Worm (Caenorhabditis elegans) whole organism, L3 larva: ENCODE measurements around the gene Y67H2A.10.

Experiments
- R02D3.7 ChIP-seq: fragments of 150-350 bp; optimal IDR thresholded peaks from 2 replicates; lab custom pipeline; 2014; ENCODE audit warnings: missing biosample characterization, missing genetic modification characterization
- ZK546.5 ChIP-seq: sonication (generic microtip); optimal IDR thresholded peaks from 2 replicates; lab custom pipeline; 2017; ENCODE audit warnings: missing biosample characterization, missing genetic modification characterization
- ama-1 ChIP-seq: fragments of 150-350 bp; optimal IDR thresholded peaks from 2 replicates; lab custom pipeline; 2018
- ceh-16 ChIP-seq: sonication (generic microtip); optimal IDR thresholded peaks from 2 replicates; lab custom pipeline; 2017; ENCODE audit warnings: missing biosample characterization, missing genetic modification characterization
- ceh-28 ChIP-seq: fragments of 150-350 bp; optimal IDR thresholded peaks from 2 replicates; lab custom pipeline; 2014; ENCODE audit warnings: missing biosample characterization, missing genetic modification reagents, missing genetic modification characterization
- ceh-82 ChIP-seq: fragments of 150-350 bp; optimal IDR thresholded peaks from 2 replicates; lab custom pipeline; 2014; ENCODE audit warnings: missing biosample characterization, missing genetic modification characterization
- egl-27 ChIP-seq: sonication (generic microtip); optimal IDR thresholded peaks from 4 replicates; lab custom pipeline; 2017; ENCODE audit warnings: missing biosample characterization, missing genetic modification reagents, missing genetic modification characterization
- egl-5 ChIP-seq: fragments of 150-350 bp; optimal IDR thresholded peaks from 2 replicates; lab custom pipeline; 2017; ENCODE audit warnings: missing biosample characterization, missing genetic modification reagents, missing genetic modification characterization, inconsistent platforms
- elt-2 ChIP-seq: sonication (generic microtip); optimal IDR thresholded peaks from 2 replicates; lab custom pipeline; 2016; ENCODE audit warnings: missing genetic modification reagents, mild to moderate bottlenecking, missing genetic modification characterization, missing compliant biosample characterization
- elt-3 ChIP-seq, 3 experiments: fragments of 150-350 bp in 1 of 3; sonication (generic microtip) in 2 of 3; optimal IDR thresholded peaks; 2 replicates in 2 of 3; 4 replicates in 1 of 3; lab custom pipeline; 2014 to 2017; ENCODE audit warnings: missing biosample characterization in 3 of 3, missing genetic modification characterization in 3 of 3
- eor-1 ChIP-seq, 2 experiments: fragments of 150-350 bp; optimal IDR thresholded peaks; 2 replicates each; lab custom pipeline; 2014 to 2018; ENCODE audit warnings: missing biosample characterization in 2 of 2, missing genetic modification characterization in 2 of 2
- fkh-10 ChIP-seq: sonication (generic microtip); optimal IDR thresholded peaks from 2 replicates; lab custom pipeline; 2017; ENCODE audit warnings: missing biosample characterization, missing genetic modification reagents, missing genetic modification characterization
- fos-1 ChIP-seq: fragments of 150-350 bp; optimal IDR thresholded peaks from 2 replicates; lab custom pipeline; 2014; ENCODE audit warnings: missing biosample characterization, missing genetic modification characterization
- hmg-11 ChIP-seq: sonication (generic microtip); optimal IDR thresholded peaks from 2 replicates; lab custom pipeline; 2016; ENCODE audit warnings: missing genetic modification characterization, missing compliant biosample characterization
- jun-1 ChIP-seq: fragments of 150-350 bp; optimal IDR thresholded peaks from 2 replicates; lab custom pipeline; 2014; ENCODE audit warnings: missing biosample characterization, missing genetic modification reagents, missing genetic modification characterization
- lin-15B ChIP-seq: fragments of 150-350 bp; optimal IDR thresholded peaks from 2 replicates; lab custom pipeline; 2014; ENCODE audit warnings: missing biosample characterization, missing genetic modification characterization
- lin-39 ChIP-seq: fragments of 150-350 bp; optimal IDR thresholded peaks from 2 replicates; lab custom pipeline; 2018; ENCODE audit warnings: missing biosample characterization, missing genetic modification reagents, missing genetic modification characterization
- lsy-12 ChIP-seq: sonication (generic microtip); optimal IDR thresholded peaks from 2 replicates; lab custom pipeline; 2016; ENCODE audit warnings: mild to moderate bottlenecking, missing genetic modification characterization, missing compliant biosample characterization
- mdl-1 ChIP-seq: fragments of 150-350 bp; optimal IDR thresholded peaks from 2 replicates; lab custom pipeline; 2014; ENCODE audit warnings: missing biosample characterization, missing genetic modification characterization
- nfya-1 ChIP-seq: sonication (generic microtip); optimal IDR thresholded peaks from 2 replicates; lab custom pipeline; 2017; ENCODE audit warnings: missing genetic modification characterization, mild to moderate bottlenecking, missing compliant biosample characterization, antibody characterized with exemption, moderate library complexity; ENCODE audit not compliant: insufficient read depth
- nhr-11 ChIP-seq: fragments of 150-350 bp; optimal IDR thresholded peaks from 2 replicates; lab custom pipeline; 2014; ENCODE audit warnings: missing biosample characterization, missing genetic modification characterization
- nhr-12 ChIP-seq: fragments of 150-350 bp; optimal IDR thresholded peaks from 2 replicates; lab custom pipeline; 2014; ENCODE audit warnings: missing biosample characterization, missing genetic modification characterization
- nhr-23 ChIP-seq: fragments of 150-350 bp; optimal IDR thresholded peaks from 2 replicates; lab custom pipeline; 2014; ENCODE audit warnings: missing biosample characterization, missing genetic modification reagents, missing genetic modification characterization
- nhr-25 ChIP-seq: sonication (generic microtip); optimal IDR thresholded peaks from 2 replicates; lab custom pipeline; 2017; ENCODE audit warnings: missing biosample characterization, missing genetic modification characterization
- nhr-28 ChIP-seq: fragments of 150-350 bp; optimal IDR thresholded peaks from 2 replicates; lab custom pipeline; 2014; ENCODE audit warnings: missing biosample characterization, missing genetic modification characterization
- nhr-43 ChIP-seq: sonication (generic microtip); optimal IDR thresholded peaks from 2 replicates; lab custom pipeline; 2016; ENCODE audit warnings: mild to moderate bottlenecking, missing genetic modification characterization, missing compliant biosample characterization; ENCODE audit not compliant: poor library complexity, severe bottlenecking
- nhr-67 ChIP-seq: fragments of 150-350 bp; optimal IDR thresholded peaks from 2 replicates; lab custom pipeline; 2014; ENCODE audit warnings: missing biosample characterization, missing genetic modification characterization
- nhr-76 ChIP-seq: fragments of 150-350 bp; sonication (generic microtip); optimal IDR thresholded peaks from 5 replicates; lab custom pipeline; 2014; ENCODE audit warnings: missing biosample characterization, missing genetic modification characterization
- nhr-77 ChIP-seq: fragments of 150-350 bp; optimal IDR thresholded peaks from 2 replicates; lab custom pipeline; 2014; ENCODE audit warnings: missing biosample characterization, missing genetic modification characterization
- pha-4 ChIP-seq: fragments of 150-350 bp; optimal IDR thresholded peaks from 2 replicates; lab custom pipeline; 2014; ENCODE audit warnings: missing biosample characterization, missing genetic modification reagents, missing genetic modification characterization
- pqm-1 ChIP-seq: fragments of 150-350 bp; optimal IDR thresholded peaks from 2 replicates; lab custom pipeline; 2017; ENCODE audit warnings: missing biosample characterization, missing genetic modification characterization, inconsistent platforms
- sea-2 ChIP-seq: fragments of 150-350 bp; sonication (generic microtip); optimal IDR thresholded peaks from 4 replicates; lab custom pipeline; 2014; ENCODE audit warnings: missing biosample characterization, missing genetic modification reagents, missing genetic modification characterization
- skn-1 ChIP-seq: fragments of 150-350 bp; optimal IDR thresholded peaks from 2 replicates; lab custom pipeline; 2014; ENCODE audit warnings: missing biosample characterization, missing genetic modification characterization
- snpc-4 ChIP-seq: fragments of 150-350 bp; optimal IDR thresholded peaks from 2 replicates; lab custom pipeline; 2014; ENCODE audit warnings: missing biosample characterization, missing genetic modification characterization
- tbx-2 ChIP-seq: sonication (generic microtip); optimal IDR thresholded peaks from 2 replicates; lab custom pipeline; 2016; ENCODE audit warnings: mild to moderate bottlenecking, missing genetic modification characterization, missing compliant biosample characterization
- unc-39 ChIP-seq: sonication (generic microtip); optimal IDR thresholded peaks from 4 replicates; lab custom pipeline; 2017; ENCODE audit warnings: missing biosample characterization, missing genetic modification characterization
- unc-62 ChIP-seq: fragments of 150-350 bp; sonication (generic microtip); optimal IDR thresholded peaks from 4 replicates; lab custom pipeline; 2014; ENCODE audit warnings: missing biosample characterization, missing genetic modification reagents, missing genetic modification characterization
- zag-1 ChIP-seq: fragments of 150-350 bp; optimal IDR thresholded peaks from 2 replicates; lab custom pipeline; 2014; ENCODE audit warnings: missing biosample characterization, missing genetic modification characterization
- ztf-11 ChIP-seq: fragments of 150-350 bp; optimal IDR thresholded peaks from 2 replicates; lab custom pipeline; 2014; ENCODE audit warnings: missing biosample characterization, missing genetic modification characterization

The Y67H2A.10 gene

ce11 chrIV:13323823-13324359 lies 34.6 kb upstream of the Y67H2A.10 start, which contains the start of gene fat-2:
fat-2 (plus strand) TSS chrIV:13323873.
- TF ChIP-seq nhr-77 (tag; lab: Kevin White, UChicago) = no peak
- TF ChIP-seq ama-1 (lab: Kevin White, UChicago) = no peak
- TF ChIP-seq, all 47 proteins: peak for 0

- no peak for TF ChIP-seq zag-1 (tag; lab: Kevin White, UChicago)
- TF ChIP-seq ztf-11 = no peak
- peak; percentile 88 for TF ChIP-seq unc-62 (GFP tag; lab: Kevin White, UChicago)
- TF ChIP-seq nhr-25 (tag; lab: Kevin White, UChicago) = peak; percentile 62
- TF ChIP-seq nhr-76 (tag; lab: Kevin White, UChicago) = peak; percentile 34
- peak; percentile 17 for TF ChIP-seq egl-27 (tag; lab: Kevin White, UChicago)
- TF ChIP-seq hmg-11 = peak; percentile 48
- peak; percentile 95 for TF ChIP-seq nhr-23
- TF ChIP-seq fos-1 (tag; lab: Kevin White, UChicago) = peak; percentile 46
- peak; percentile 71 for TF ChIP-seq ceh-28
- no peak for TF ChIP-seq nhr-67
- peak; percentile 97 for TF ChIP-seq elt-2 (tag; lab: Kevin White, UChicago)
- no peak for TF ChIP-seq nhr-12 (tag; lab: Kevin White, UChicago)
- no peak for TF ChIP-seq unc-39
- TF ChIP-seq R02D3.7 (tag; lab: Kevin White, UChicago) = peak; percentile 40
- no peak for TF ChIP-seq mdl-1
- no peak for TF ChIP-seq sea-2 (GFP tag; lab: Kevin White, UChicago)
- no peak for TF ChIP-seq fkh-10 (GFP tag; lab: Kevin White, UChicago)
- TF ChIP-seq tbx-2 = peak; percentile 38
- TF ChIP-seq nfya-1 = peak; percentile 81
- TF ChIP-seq lsy-12 (tag; lab: Kevin White, UChicago) = peak; percentile 46
- TF ChIP-seq pha-4 (tag; lab: Kevin White, UChicago) = peak; percentile 69
- TF ChIP-seq pqm-1 (tag; lab: Kevin White, UChicago) = peak; percentile 95
- TF ChIP-seq nhr-43 (tag; lab: Kevin White, UChicago) = peak; percentile 42
- peak; percentile 56 for TF ChIP-seq lin-15B
- TF ChIP-seq snpc-4 (tag; lab: Kevin White, UChicago) = no peak
- TF ChIP-seq jun-1 = peak; percentile 57
- peak; percentile 54 for TF ChIP-seq nhr-11 (tag; lab: Kevin White, UChicago)
- TF ChIP-seq ceh-82 (tag; lab: Kevin White, UChicago) = no peak
- peak; percentile 8 for TF ChIP-seq egl-5 (tag; lab: Kevin White, UChicago)
- TF ChIP-seq ceh-16 = no peak
- no peak for TF ChIP-seq eor-1 (tag; optimal IDR thresholded peaks at IDR 0.05; lab: Kevin White, UChicago)
Measured at ce11 chrIV:13322429-13322828, 33.1 kb upstream of the Y67H2A.10 start.

ce11 chrIV:13319886-13320650 lies 30.8 kb upstream of the Y67H2A.10 start:
- TF ChIP-seq snpc-4 (tag; lab: Kevin White, UChicago) (no peak), ceh-28 (peak; percentile 91)

- TF ChIP-seq zag-1 (tag; lab: Kevin White, UChicago) (no peak), pha-4 (tag; lab: Kevin White, UChicago) (peak; percentile 68), skn-1 (tag; lab: Kevin White, UChicago) (peak; percentile 33), nhr-76 (tag; lab: Kevin White, UChicago) (peak; percentile 86), nhr-12 (tag; lab: Kevin White, UChicago) (no peak), snpc-4 (tag; lab: Kevin White, UChicago) (no peak), fos-1 (tag; lab: Kevin White, UChicago) (peak; percentile 57), ceh-82 (tag; lab: Kevin White, UChicago) (no peak), pqm-1 (tag; lab: Kevin White, UChicago) (peak; percentile 98), lin-39 (tag; lab: Kevin White, UChicago) (no peak), R02D3.7 (tag; lab: Kevin White, UChicago) (peak; percentile 20), lsy-12 (tag; lab: Kevin White, UChicago) (peak; percentile 27), egl-5 (tag; lab: Kevin White, UChicago) (no peak), nhr-25 (tag; lab: Kevin White, UChicago) (peak; percentile 20), nhr-23 (peak; percentile 72), sea-2 (GFP tag; lab: Kevin White, UChicago) (no peak), nhr-11 (tag; lab: Kevin White, UChicago) (peak; percentile 13), nfya-1 (peak; percentile 14), elt-3 (tag; optimal IDR thresholded peaks at IDR 0.05; lab: Kevin White, UChicago) (peak; percentile 36 to 77 (median 50)), nhr-43 (tag; lab: Kevin White, UChicago) (peak; percentile 83), nhr-28 (tag; lab: Kevin White, UChicago) (no peak), elt-2 (tag; lab: Kevin White, UChicago) (peak; percentile 98), jun-1 (peak; percentile 71), fkh-10 (GFP tag; lab: Kevin White, UChicago) (no peak), ZK546.5 (tag; lab: Kevin White, UChicago) (no peak), ceh-28 (peak; percentile 61)
- TF ChIP-seq, all 47 proteins: peak for 16
Measured at ce11 chrIV:13318773-13319172, 29.5 kb upstream of the Y67H2A.10 start.
